Worm (Caenorhabditis elegans) whole organism, L2 larva: ENCODE data around the gene C29E4.11.

Source experiments
- C34F6.9 ChIP-seq: fragments of 150-350 bp; optimal IDR thresholded peaks from 2 replicates; lab custom pipeline; 2014; ENCODE audit warnings: missing biosample characterization, missing genetic modification characterization
- F13H6.1 ChIP-seq: sonication (generic microtip); optimal IDR thresholded peaks from 2 replicates; lab custom pipeline; 2016; ENCODE audit warnings: missing genetic modification characterization, missing compliant biosample characterization
- Y55F3AM.14 ChIP-seq: fragments of 200-800 bp; sonication (Bioruptor generic); optimal IDR thresholded peaks from 2 replicates; lab custom pipeline; 2018; ENCODE audit warnings: mild to moderate bottlenecking, missing genetic modification characterization, missing compliant biosample characterization
- ZK546.5 ChIP-seq: sonication (generic microtip); optimal IDR thresholded peaks from 2 replicates; lab custom pipeline; 2017; ENCODE audit warnings: missing biosample characterization, missing genetic modification characterization
- alr-1 ChIP-seq: fragments of 150-350 bp; optimal IDR thresholded peaks from 2 replicates; lab custom pipeline; 2014; ENCODE audit warnings: missing biosample characterization, missing genetic modification characterization
- aly-2 ChIP-seq: fragments of 150-350 bp; optimal IDR thresholded peaks from 2 replicates; lab custom pipeline; 2014; ENCODE audit warnings: missing biosample characterization, missing genetic modification characterization
- ama-1 ChIP-seq: fragments of 150-350 bp; optimal IDR thresholded peaks from 2 replicates; lab custom pipeline; 2018; ENCODE audit warnings: inconsistent platforms
- blmp-1 ChIP-seq: sonication (generic microtip); optimal IDR thresholded peaks from 2 replicates; lab custom pipeline; 2017; ENCODE audit warnings: missing genetic modification characterization, mild to moderate bottlenecking, missing compliant biosample characterization, antibody characterized with exemption, moderate library complexity; ENCODE audit not compliant: insufficient read depth
- ceh-16 ChIP-seq: fragments of 150-350 bp; optimal IDR thresholded peaks from 2 replicates; lab custom pipeline; 2014; ENCODE audit warnings: missing biosample characterization, missing genetic modification characterization
- ceh-82 ChIP-seq: fragments of 150-350 bp; optimal IDR thresholded peaks from 2 replicates; lab custom pipeline; 2014; ENCODE audit warnings: missing biosample characterization, missing genetic modification characterization
- crh-2 ChIP-seq: sonication (generic microtip); optimal IDR thresholded peaks from 2 replicates; lab custom pipeline; 2017; ENCODE audit warnings: missing biosample characterization, missing genetic modification characterization
- dmd-4 ChIP-seq: sonication (generic microtip); optimal IDR thresholded peaks from 2 replicates; lab custom pipeline; 2017; ENCODE audit warnings: missing biosample characterization, missing genetic modification characterization
- elt-1 ChIP-seq: fragments of 150-350 bp; optimal IDR thresholded peaks from 2 replicates; lab custom pipeline; 2014; ENCODE audit warnings: missing biosample characterization, missing genetic modification characterization
- elt-3 ChIP-seq: sonication (generic microtip); optimal IDR thresholded peaks from 2 replicates; lab custom pipeline; 2017; ENCODE audit warnings: missing biosample characterization, missing genetic modification characterization
- fos-1 ChIP-seq: fragments of 150-350 bp; optimal IDR thresholded peaks from 2 replicates; lab custom pipeline; 2014; ENCODE audit warnings: missing biosample characterization, missing genetic modification characterization
- gmeb-1 ChIP-seq: fragments of 150-350 bp; optimal IDR thresholded peaks from 2 replicates; lab custom pipeline; 2014; ENCODE audit warnings: missing biosample characterization, missing genetic modification characterization
- lin-11 ChIP-seq: fragments of 150-350 bp; sonication (generic microtip); optimal IDR thresholded peaks from 2 replicates; lab custom pipeline; 2014; ENCODE audit warnings: missing biosample characterization, missing genetic modification characterization, inconsistent platforms, mixed read lengths
- lin-13 ChIP-seq: fragments of 150-350 bp; optimal IDR thresholded peaks from 2 replicates; lab custom pipeline; 2014; ENCODE audit warnings: missing biosample characterization, missing genetic modification reagents, missing genetic modification characterization
- lin-39 ChIP-seq: fragments of 150-350 bp; optimal IDR thresholded peaks from 2 replicates; lab custom pipeline; 2014; ENCODE audit warnings: missing biosample characterization, missing genetic modification reagents, missing genetic modification characterization
- lsy-2 ChIP-seq, 2 experiments: fragments of 150-350 bp in 1 of 2; sonication (generic microtip) in 1 of 2; optimal IDR thresholded peaks; 2 replicates each; lab custom pipeline; 2014 to 2017; ENCODE audit warnings: missing biosample characterization in 2 of 2, missing genetic modification characterization in 2 of 2
- mbf-1 ChIP-seq: sonication (generic microtip); optimal IDR thresholded peaks from 2 replicates; lab custom pipeline; 2017; ENCODE audit warnings: missing biosample characterization, missing genetic modification characterization
- nhr-129 ChIP-seq: fragments of 150-350 bp; optimal IDR thresholded peaks from 2 replicates; lab custom pipeline; 2014; ENCODE audit warnings: missing biosample characterization, missing genetic modification characterization
- nhr-23 ChIP-seq: fragments of 150-350 bp; optimal IDR thresholded peaks from 2 replicates; lab custom pipeline; 2014; ENCODE audit warnings: missing biosample characterization, missing genetic modification reagents, missing genetic modification characterization
- nhr-237 ChIP-seq: fragments of 150-350 bp; optimal IDR thresholded peaks from 2 replicates; lab custom pipeline; 2014; ENCODE audit warnings: missing biosample characterization, missing genetic modification characterization
- nhr-25 ChIP-seq: fragments of 150-350 bp; sonication (generic microtip); optimal IDR thresholded peaks from 3 replicates; lab custom pipeline; 2014; ENCODE audit warnings: missing biosample characterization, missing genetic modification characterization
- nhr-77 ChIP-seq: fragments of 150-350 bp; optimal IDR thresholded peaks from 2 replicates; lab custom pipeline; 2014; ENCODE audit warnings: missing biosample characterization, missing genetic modification characterization
- peb-1 ChIP-seq: fragments of 150-350 bp; optimal IDR thresholded peaks from 2 replicates; lab custom pipeline; 2014; ENCODE audit warnings: missing biosample characterization, missing genetic modification characterization
- sem-4 ChIP-seq: fragments of 150-350 bp; optimal IDR thresholded peaks from 2 replicates; lab custom pipeline; 2014; ENCODE audit warnings: missing biosample characterization, missing genetic modification reagents, missing genetic modification characterization
- sma-3 ChIP-seq: sonication (generic microtip); optimal IDR thresholded peaks from 2 replicates; lab custom pipeline; 2016; ENCODE audit warnings: missing genetic modification reagents, missing genetic modification characterization, missing compliant biosample characterization
- unc-39 ChIP-seq: fragments of 150-350 bp; optimal IDR thresholded peaks from 2 replicates; lab custom pipeline; 2014; ENCODE audit warnings: missing biosample characterization, missing genetic modification characterization
- unc-55 ChIP-seq: fragments of 150-350 bp; sonication (generic microtip); optimal IDR thresholded peaks from 3 replicates; lab custom pipeline; 2014; ENCODE audit warnings: missing biosample characterization, missing genetic modification reagents, missing genetic modification characterization
- unc-62 ChIP-seq: fragments of 150-350 bp; optimal IDR thresholded peaks from 2 replicates; lab custom pipeline; 2014; ENCODE audit warnings: missing biosample characterization, missing genetic modification reagents, missing genetic modification characterization
- zag-1 ChIP-seq: fragments of 150-350 bp; optimal IDR thresholded peaks from 2 replicates; lab custom pipeline; 2014; ENCODE audit warnings: missing biosample characterization, missing genetic modification characterization
- ztf-1 ChIP-seq: fragments of 200-800 bp; sonication (Bioruptor generic); conservative IDR thresholded peaks from 2 replicates; pipeline ENCODE4 v1.3.6; 2022; ENCODE audit warnings: missing genetic modification characterization, missing compliant biosample characterization
- ztf-4 ChIP-seq: fragments of 150-350 bp; optimal IDR thresholded peaks from 2 replicates; lab custom pipeline; 2014; ENCODE audit warnings: missing biosample characterization, missing genetic modification characterization

The C29E4.11 gene

DNA sequence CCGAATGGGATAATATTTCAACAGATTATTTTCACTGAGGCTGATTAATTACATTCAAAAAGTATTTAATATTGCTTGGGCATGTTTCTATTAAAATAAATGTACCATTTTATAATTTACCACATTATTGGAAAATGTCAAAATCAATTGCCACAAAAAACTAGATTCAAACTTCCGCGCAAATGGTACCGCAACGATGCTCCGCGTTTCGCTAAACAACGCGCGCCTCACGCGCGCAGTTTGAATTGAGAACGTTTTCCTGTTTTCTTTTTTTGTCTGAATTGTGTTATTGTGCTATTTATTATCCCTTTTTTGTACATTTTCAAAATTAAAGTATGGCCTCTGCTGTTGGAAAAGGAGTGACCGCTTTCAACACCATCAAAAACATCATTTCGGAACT is 17.1 kb downstream of the C29E4.11 start, which contains the start of gene C29E4.12 (continued):
- TF ChIP-seq elt-1 (tag; lab: Kevin White, UChicago) (no peak), ama-1 (lab: Kevin White, UChicago) (peak; percentile 31)
- TF ChIP-seq, all 48 proteins: peak for 17

- TF ChIP-seq unc-39 (tag; lab: Kevin White, UChicago) (no peak), lin-39 (no peak), sem-4 (tag; lab: Kevin White, UChicago) (no peak), Y55F3AM.14 (GFP tag; lab: Kevin White, UChicago) (no peak), ceh-16 (tag; lab: Kevin White, UChicago) (no peak), lin-13 (GFP tag; lab: Kevin White, UChicago) (no peak), F13H6.1 (tag; lab: Kevin White, UChicago) (no peak), nhr-23 (no peak), aly-2 (no peak), alr-1 (tag; lab: Kevin White, UChicago) (no peak), ztf-1 (no peak), nhr-237 (tag; lab: Kevin White, UChicago) (no peak), lsy-2 (tag; optimal IDR thresholded peaks at IDR 0.05; lab: Kevin White, UChicago) (no peak), zag-1 (tag; lab: Kevin White, UChicago) (no peak), unc-62 (GFP tag; lab: Kevin White, UChicago) (no peak)
Observed at ce11 chrIII:7937548-7937947, 20.4 kb downstream of the C29E4.11 start, which contains the start of gene C29E4.10. C29E4.10 (plus strand) TSS chrIII:7937848.

DNA sequence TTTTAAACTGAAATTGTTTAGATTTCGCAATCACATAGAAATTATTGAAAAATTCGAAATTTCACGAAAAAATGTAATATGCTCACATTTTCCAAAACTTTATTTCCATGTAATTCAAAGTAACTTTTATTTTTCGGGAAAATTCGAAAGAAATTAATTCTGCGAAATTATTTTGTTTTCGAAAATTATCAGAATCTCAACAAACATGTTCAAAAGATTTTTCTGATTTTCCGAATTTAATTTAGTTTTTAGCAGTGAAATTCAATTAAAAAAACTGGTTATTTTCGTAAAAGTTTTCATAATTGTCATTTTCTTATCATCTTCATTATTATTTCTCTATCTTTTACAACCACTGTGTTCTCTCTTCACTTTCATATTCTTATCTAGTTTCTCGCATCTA is 24.7 kb downstream of the C29E4.11 start, which contains the start of gene ran-2:
Gene ran-2 (plus strand): TSS at position 301 of the 400 bp plus-strand sequence.
- TF ChIP-seq blmp-1 (peak; percentile 6), nhr-129 (tag; lab: Kevin White, UChicago) (no peak), fos-1 (tag; lab: Kevin White, UChicago) (peak; percentile 34)

- TF ChIP-seq lsy-2 (tag; optimal IDR thresholded peaks at IDR 0.05; lab: Kevin White, UChicago) (peak; percentile 16 to 79), unc-55 (GFP tag; lab: Kevin White, UChicago) (peak; percentile 65), nhr-129 (tag; lab: Kevin White, UChicago) (peak; percentile 39), gmeb-1 (tag; lab: Kevin White, UChicago) (peak; percentile 78), crh-2 (tag; lab: Kevin White, UChicago) (peak; percentile 50), ama-1 (lab: Kevin White, UChicago) (no peak), nhr-25 (tag; lab: Kevin White, UChicago) (peak; percentile 62), nhr-23 (no peak)
Observed at ce11 chrIII:7928549-7929129, 29.3 kb downstream of the C29E4.11 start, which contains the start of the genes C29E4.13 and npp-15. C29E4.13 (minus strand) TSS chrIII:7928717. npp-15 (plus strand) TSS chrIII:7929043.

DNA sequence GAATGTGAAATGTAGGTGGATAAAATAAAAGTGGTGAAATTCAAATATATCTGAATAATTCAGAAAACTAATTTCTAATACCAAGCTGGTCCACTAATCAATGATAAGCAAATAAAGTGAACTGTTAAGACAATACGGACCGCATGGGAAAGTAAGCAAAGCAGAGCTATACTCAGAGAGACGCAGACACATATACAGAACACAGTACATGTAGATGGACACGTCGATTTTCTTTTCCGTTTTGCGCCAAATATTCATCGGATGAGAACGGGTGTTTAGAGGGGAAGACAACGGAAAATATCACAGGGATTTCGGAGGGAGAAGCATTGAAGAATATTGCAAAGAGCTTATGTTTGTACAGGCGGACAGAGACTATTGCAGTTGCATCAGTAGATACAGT is 31.9 kb downstream of the C29E4.11 start:
- TF ChIP-seq lin-11 (tag; lab: Kevin White, UChicago) (no peak), nhr-77 (tag; lab: Kevin White, UChicago) (no peak), ceh-82 (tag; lab: Kevin White, UChicago) (no peak), C34F6.9 (no peak), Y55F3AM.14 (GFP tag; lab: Kevin White, UChicago) (no peak), blmp-1 (no peak), ztf-4 (tag; lab: Kevin White, UChicago) (no peak), peb-1 (tag; lab: Kevin White, UChicago) (no peak), ZK546.5 (no peak), elt-3 (tag; lab: Kevin White, UChicago) (no peak), sma-3 (GFP tag; lab: Kevin White, UChicago) (no peak)

DNA sequence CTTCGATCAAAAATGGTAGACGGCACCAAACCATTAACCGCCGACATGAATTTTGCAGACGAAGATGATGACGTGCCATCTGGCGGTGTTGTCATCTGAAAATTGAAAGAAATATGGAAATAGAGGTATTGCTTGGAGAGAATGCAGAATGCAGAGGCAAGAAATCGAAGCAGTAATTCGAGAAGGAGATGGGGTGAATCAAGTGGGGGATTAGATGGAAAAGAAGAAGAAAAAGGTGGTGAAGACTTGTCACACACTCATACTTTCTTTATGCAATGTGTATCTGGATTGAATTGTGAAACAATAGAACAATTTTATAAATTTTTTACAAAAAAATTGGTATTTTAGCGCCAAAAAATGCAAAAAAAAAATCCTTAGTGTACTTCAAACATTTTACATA is 33.1 kb downstream of the C29E4.11 start, which contains the start of gene tag-250:
Gene tag-250 (minus strand): TSS at position 101 of the 400 bp plus-strand sequence.
- no peak for TF ChIP-seq ceh-82 (tag; lab: Kevin White, UChicago)
- TF ChIP-seq nhr-237 (tag; lab: Kevin White, UChicago) = no peak
- TF ChIP-seq alr-1 (tag; lab: Kevin White, UChicago) = no peak
- no peak for TF ChIP-seq lsy-2 (tag; optimal IDR thresholded peaks at IDR 0.05; lab: Kevin White, UChicago)
- no peak for TF ChIP-seq mbf-1
- TF ChIP-seq fos-1 (tag; lab: Kevin White, UChicago) = no peak
- TF ChIP-seq dmd-4 (tag; lab: Kevin White, UChicago) = no peak
- no peak for TF ChIP-seq nhr-23
